Worm (Caenorhabditis elegans) whole organism, L2 larva: Measurements from ENCODE around the gene F55A11.4.

Source experiments
- C34F6.9 ChIP-seq: fragments of 150-350 bp; optimal IDR thresholded peaks from 2 replicates; lab custom pipeline; 2014; ENCODE audit warnings: missing biosample characterization, missing genetic modification characterization
- F13H6.1 ChIP-seq: sonication (generic microtip); optimal IDR thresholded peaks from 2 replicates; lab custom pipeline; 2016; ENCODE audit warnings: missing genetic modification characterization, missing compliant biosample characterization
- R02D3.7 ChIP-seq: fragments of 150-350 bp; optimal IDR thresholded peaks from 2 replicates; lab custom pipeline; 2014; ENCODE audit warnings: missing biosample characterization, missing genetic modification characterization
- Y55F3AM.14 ChIP-seq: fragments of 200-800 bp; sonication (Bioruptor generic); optimal IDR thresholded peaks from 2 replicates; lab custom pipeline; 2018; ENCODE audit warnings: mild to moderate bottlenecking, missing genetic modification characterization, missing compliant biosample characterization
- ZK546.5 ChIP-seq: sonication (generic microtip); optimal IDR thresholded peaks from 2 replicates; lab custom pipeline; 2017; ENCODE audit warnings: missing biosample characterization, missing genetic modification characterization
- alr-1 ChIP-seq: fragments of 150-350 bp; optimal IDR thresholded peaks from 2 replicates; lab custom pipeline; 2014; ENCODE audit warnings: missing biosample characterization, missing genetic modification characterization
- aly-2 ChIP-seq: fragments of 150-350 bp; optimal IDR thresholded peaks from 2 replicates; lab custom pipeline; 2014; ENCODE audit warnings: missing biosample characterization, missing genetic modification characterization
- ama-1 ChIP-seq: fragments of 150-350 bp; optimal IDR thresholded peaks from 2 replicates; lab custom pipeline; 2018; ENCODE audit warnings: inconsistent platforms
- blmp-1 ChIP-seq: sonication (generic microtip); optimal IDR thresholded peaks from 2 replicates; lab custom pipeline; 2017; ENCODE audit warnings: missing genetic modification characterization, mild to moderate bottlenecking, missing compliant biosample characterization, antibody characterized with exemption, moderate library complexity; ENCODE audit not compliant: insufficient read depth
- ceh-16 ChIP-seq: fragments of 150-350 bp; optimal IDR thresholded peaks from 2 replicates; lab custom pipeline; 2014; ENCODE audit warnings: missing biosample characterization, missing genetic modification characterization
- ceh-82 ChIP-seq: fragments of 150-350 bp; optimal IDR thresholded peaks from 2 replicates; lab custom pipeline; 2014; ENCODE audit warnings: missing biosample characterization, missing genetic modification characterization
- crh-2 ChIP-seq: sonication (generic microtip); optimal IDR thresholded peaks from 2 replicates; lab custom pipeline; 2017; ENCODE audit warnings: missing biosample characterization, missing genetic modification characterization
- dmd-4 ChIP-seq: sonication (generic microtip); optimal IDR thresholded peaks from 2 replicates; lab custom pipeline; 2017; ENCODE audit warnings: missing biosample characterization, missing genetic modification characterization
- egl-27 ChIP-seq: sonication (generic microtip); optimal IDR thresholded peaks from 3 replicates; lab custom pipeline; 2017; ENCODE audit warnings: missing biosample characterization, missing genetic modification reagents, missing genetic modification characterization
- elt-1 ChIP-seq: fragments of 150-350 bp; optimal IDR thresholded peaks from 2 replicates; lab custom pipeline; 2014; ENCODE audit warnings: missing biosample characterization, missing genetic modification characterization
- elt-3 ChIP-seq: sonication (generic microtip); optimal IDR thresholded peaks from 2 replicates; lab custom pipeline; 2017; ENCODE audit warnings: missing biosample characterization, missing genetic modification characterization
- fos-1 ChIP-seq: fragments of 150-350 bp; optimal IDR thresholded peaks from 2 replicates; lab custom pipeline; 2014; ENCODE audit warnings: missing biosample characterization, missing genetic modification characterization
- gmeb-1 ChIP-seq: fragments of 150-350 bp; optimal IDR thresholded peaks from 2 replicates; lab custom pipeline; 2014; ENCODE audit warnings: missing biosample characterization, missing genetic modification characterization
- lin-11 ChIP-seq: fragments of 150-350 bp; sonication (generic microtip); optimal IDR thresholded peaks from 2 replicates; lab custom pipeline; 2014; ENCODE audit warnings: missing biosample characterization, missing genetic modification characterization, inconsistent platforms, mixed read lengths
- lin-13 ChIP-seq: fragments of 150-350 bp; optimal IDR thresholded peaks from 2 replicates; lab custom pipeline; 2014; ENCODE audit warnings: missing biosample characterization, missing genetic modification reagents, missing genetic modification characterization
- lin-39 ChIP-seq: fragments of 150-350 bp; optimal IDR thresholded peaks from 2 replicates; lab custom pipeline; 2014; ENCODE audit warnings: missing biosample characterization, missing genetic modification reagents, missing genetic modification characterization
- lsy-2 ChIP-seq, 2 experiments: fragments of 150-350 bp in 1 of 2; sonication (generic microtip) in 1 of 2; optimal IDR thresholded peaks; 2 replicates each; lab custom pipeline; 2014 to 2017; ENCODE audit warnings: missing biosample characterization in 2 of 2, missing genetic modification characterization in 2 of 2
- mab-5 ChIP-seq: fragments of 150-350 bp; optimal IDR thresholded peaks from 2 replicates; lab custom pipeline; 2014; ENCODE audit warnings: missing biosample characterization, missing genetic modification characterization
- mbf-1 ChIP-seq: sonication (generic microtip); optimal IDR thresholded peaks from 2 replicates; lab custom pipeline; 2017; ENCODE audit warnings: missing biosample characterization, missing genetic modification characterization
- mdl-1 ChIP-seq, 2 experiments: fragments of 150-350 bp in 1 of 2; sonication (generic microtip) in 1 of 2; optimal IDR thresholded peaks; 2 replicates each; lab custom pipeline; 2017; ENCODE audit warnings: missing biosample characterization in 2 of 2, missing genetic modification characterization in 2 of 2
- nhr-10 ChIP-seq: sonication (generic microtip); optimal IDR thresholded peaks from 2 replicates; lab custom pipeline; 2017; ENCODE audit warnings: missing biosample characterization, missing genetic modification characterization
- nhr-11 ChIP-seq: fragments of 150-350 bp; optimal IDR thresholded peaks from 2 replicates; lab custom pipeline; 2014; ENCODE audit warnings: missing biosample characterization, missing genetic modification characterization
- nhr-12 ChIP-seq: fragments of 150-350 bp; optimal IDR thresholded peaks from 2 replicates; lab custom pipeline; 2014; ENCODE audit warnings: missing biosample characterization, missing genetic modification characterization
- nhr-129 ChIP-seq: fragments of 150-350 bp; optimal IDR thresholded peaks from 2 replicates; lab custom pipeline; 2014; ENCODE audit warnings: missing biosample characterization, missing genetic modification characterization
- nhr-21 ChIP-seq: fragments of 150-350 bp; optimal IDR thresholded peaks from 2 replicates; lab custom pipeline; 2014; ENCODE audit warnings: missing biosample characterization, missing genetic modification characterization
- nhr-23 ChIP-seq: fragments of 150-350 bp; optimal IDR thresholded peaks from 2 replicates; lab custom pipeline; 2014; ENCODE audit warnings: missing biosample characterization, missing genetic modification reagents, missing genetic modification characterization
- nhr-237 ChIP-seq: fragments of 150-350 bp; optimal IDR thresholded peaks from 2 replicates; lab custom pipeline; 2014; ENCODE audit warnings: missing biosample characterization, missing genetic modification characterization
- nhr-25 ChIP-seq: fragments of 150-350 bp; sonication (generic microtip); optimal IDR thresholded peaks from 3 replicates; lab custom pipeline; 2014; ENCODE audit warnings: missing biosample characterization, missing genetic modification characterization
- nhr-6 ChIP-seq: fragments of 150-350 bp; optimal IDR thresholded peaks from 2 replicates; lab custom pipeline; 2014; ENCODE audit warnings: missing biosample characterization, missing genetic modification characterization
- nhr-77 ChIP-seq: fragments of 150-350 bp; optimal IDR thresholded peaks from 2 replicates; lab custom pipeline; 2014; ENCODE audit warnings: missing biosample characterization, missing genetic modification characterization
- peb-1 ChIP-seq: fragments of 150-350 bp; optimal IDR thresholded peaks from 2 replicates; lab custom pipeline; 2014; ENCODE audit warnings: missing biosample characterization, missing genetic modification characterization
- sem-4 ChIP-seq: fragments of 150-350 bp; optimal IDR thresholded peaks from 2 replicates; lab custom pipeline; 2014; ENCODE audit warnings: missing biosample characterization, missing genetic modification reagents, missing genetic modification characterization
- skn-1 ChIP-seq: sonication (generic microtip); optimal IDR thresholded peaks from 2 replicates; lab custom pipeline; 2017; ENCODE audit warnings: missing biosample characterization, missing genetic modification characterization
- sma-3 ChIP-seq: sonication (generic microtip); optimal IDR thresholded peaks from 2 replicates; lab custom pipeline; 2016; ENCODE audit warnings: missing genetic modification reagents, missing genetic modification characterization, missing compliant biosample characterization
- sma-9 ChIP-seq, 2 experiments: fragments of 150-350 bp in 1 of 2; sonication (generic microtip) in 1 of 2; optimal IDR thresholded peaks; 2 replicates each; lab custom pipeline; 2014 to 2016; ENCODE audit warnings: missing genetic modification characterization in 2 of 2, mild to moderate bottlenecking in 1 of 2, missing biosample characterization in 1 of 2, missing compliant biosample characterization in 1 of 2, missing genetic modification reagents in 1 of 2, moderate library complexity in 1 of 2
- snpc-4 ChIP-seq: fragments of 150-350 bp; optimal IDR thresholded peaks from 2 replicates; lab custom pipeline; 2014; ENCODE audit warnings: missing biosample characterization, missing genetic modification characterization
- unc-39 ChIP-seq: fragments of 150-350 bp; optimal IDR thresholded peaks from 2 replicates; lab custom pipeline; 2014; ENCODE audit warnings: missing biosample characterization, missing genetic modification characterization
- unc-55 ChIP-seq: fragments of 150-350 bp; sonication (generic microtip); optimal IDR thresholded peaks from 3 replicates; lab custom pipeline; 2014; ENCODE audit warnings: missing biosample characterization, missing genetic modification reagents, missing genetic modification characterization
- unc-62 ChIP-seq: fragments of 150-350 bp; optimal IDR thresholded peaks from 2 replicates; lab custom pipeline; 2014; ENCODE audit warnings: missing biosample characterization, missing genetic modification reagents, missing genetic modification characterization
- zag-1 ChIP-seq: fragments of 150-350 bp; optimal IDR thresholded peaks from 2 replicates; lab custom pipeline; 2014; ENCODE audit warnings: missing biosample characterization, missing genetic modification characterization
- ztf-1 ChIP-seq: fragments of 200-800 bp; sonication (Bioruptor generic); conservative IDR thresholded peaks from 2 replicates; pipeline ENCODE4 v1.3.6; 2022; ENCODE audit warnings: missing genetic modification characterization, missing compliant biosample characterization
- ztf-11 ChIP-seq: sonication (generic microtip); optimal IDR thresholded peaks from 2 replicates; lab custom pipeline; 2017; ENCODE audit warnings: missing biosample characterization, missing genetic modification characterization
- ztf-4 ChIP-seq: fragments of 150-350 bp; optimal IDR thresholded peaks from 2 replicates; lab custom pipeline; 2014; ENCODE audit warnings: missing biosample characterization, missing genetic modification characterization

The F55A11.4 gene

ce11 chrV:11732049-11732448 is 38.2 kb upstream of the F55A11.4 start:
- TF ChIP-seq elt-1 (tag; lab: Kevin White, UChicago), result no peak
- no peak for TF ChIP-seq unc-39 (tag; lab: Kevin White, UChicago)
- no peak for TF ChIP-seq lin-39 (tag; lab: Kevin White, UChicago)

ce11 chrV:11733460-11733859 is 36.8 kb upstream of the F55A11.4 start, which contains the start of gene npp-22:
Gene npp-22, minus strand, starts transcription at chrV:11733472.
- TF ChIP-seq lin-11, result peak; percentile 56
- no peak for TF ChIP-seq peb-1 (tag; lab: Kevin White, UChicago)
- TF ChIP-seq R02D3.7 (tag; lab: Kevin White, UChicago), result no peak
- peak; percentile 60 for TF ChIP-seq sma-9 (GFP tag; optimal IDR thresholded peaks at IDR 0.05; lab: Kevin White, UChicago)
- TF ChIP-seq sma-9 (tag; optimal IDR thresholded peaks at IDR 0.05; lab: Kevin White, UChicago), result no peak
- no peak for TF ChIP-seq alr-1 (tag; lab: Kevin White, UChicago)
- no peak for TF ChIP-seq nhr-12 (tag; lab: Kevin White, UChicago)
- no peak for TF ChIP-seq ceh-16 (tag; lab: Kevin White, UChicago)
- TF ChIP-seq skn-1 (tag; lab: Kevin White, UChicago), result no peak
- TF ChIP-seq snpc-4, result no peak
- TF ChIP-seq Y55F3AM.14 (GFP tag; lab: Kevin White, UChicago), result no peak
- no peak for TF ChIP-seq nhr-6
- TF ChIP-seq mdl-1 (tag; optimal IDR thresholded peaks at IDR 0.05; lab: Kevin White, UChicago), result no peak
- no peak for TF ChIP-seq lin-39 (tag; lab: Kevin White, UChicago)
- peak; percentile 95 for TF ChIP-seq gmeb-1
- TF ChIP-seq mab-5, result no peak
- TF ChIP-seq nhr-77 (tag; lab: Kevin White, UChicago), result no peak
- TF ChIP-seq nhr-129 (tag; lab: Kevin White, UChicago), result no peak
- TF ChIP-seq unc-39 (tag; lab: Kevin White, UChicago), result no peak
- no peak for TF ChIP-seq nhr-11 (tag; lab: Kevin White, UChicago)
- TF ChIP-seq C34F6.9 (tag; lab: Kevin White, UChicago), result no peak
- TF ChIP-seq crh-2 (tag; lab: Kevin White, UChicago), result peak; percentile 47
- no peak for TF ChIP-seq ama-1 (lab: Kevin White, UChicago)
- no peak for TF ChIP-seq mbf-1 (tag; lab: Kevin White, UChicago)
- no peak for TF ChIP-seq zag-1 (tag; lab: Kevin White, UChicago)
- peak; percentile 38 for TF ChIP-seq fos-1 (tag; lab: Kevin White, UChicago)
- TF ChIP-seq ZK546.5 (tag; lab: Kevin White, UChicago), result no peak
- peak; percentile 40 for TF ChIP-seq nhr-21
- TF ChIP-seq sma-3 (GFP tag; lab: Kevin White, UChicago), result peak; percentile 54
- TF ChIP-seq egl-27 (tag; lab: Kevin White, UChicago), result no peak
- no peak for TF ChIP-seq elt-3 (tag; lab: Kevin White, UChicago)
- TF ChIP-seq nhr-25 (tag; lab: Kevin White, UChicago), result peak; percentile 39
- peak; percentile 36 for TF ChIP-seq lin-13 (GFP tag; lab: Kevin White, UChicago)
- TF ChIP-seq ztf-11, result no peak
- no peak for TF ChIP-seq sem-4 (tag; lab: Kevin White, UChicago)
- TF ChIP-seq nhr-10 (tag; lab: Kevin White, UChicago), result no peak
- no peak for TF ChIP-seq nhr-237 (tag; lab: Kevin White, UChicago)
- peak; percentile 25 to 78 for TF ChIP-seq lsy-2 (tag; optimal IDR thresholded peaks at IDR 0.05; lab: Kevin White, UChicago)
- TF ChIP-seq ceh-82 (tag; lab: Kevin White, UChicago), result no peak
- TF ChIP-seq blmp-1 (tag; lab: Kevin White, UChicago), result no peak
- no peak for TF ChIP-seq elt-1 (tag; lab: Kevin White, UChicago)
- TF ChIP-seq F13H6.1 (tag; lab: Kevin White, UChicago), result peak; percentile 50
- TF ChIP-seq unc-55, result no peak
- no peak for TF ChIP-seq nhr-23 (tag; lab: Kevin White, UChicago)
- no peak for TF ChIP-seq ztf-1 (GFP tag; lab: Robert Waterston, UW)
- TF ChIP-seq aly-2 (tag; lab: Kevin White, UChicago), result no peak
- TF ChIP-seq dmd-4 (tag; lab: Kevin White, UChicago), result no peak
- no peak for TF ChIP-seq unc-62 (GFP tag; lab: Kevin White, UChicago)
- TF ChIP-seq ztf-4 (tag; lab: Kevin White, UChicago), result no peak
- TF ChIP-seq, all 48 proteins: peak for 11
